Worm (Caenorhabditis elegans) whole organism, early embryonic: Measurements from ENCODE around the gene cal-7.

Experiments used
- ama-1 ChIP-seq: fragments of 150-350 bp; optimal IDR thresholded peaks from 2 replicates; lab custom pipeline; 2014
- flt-1 ChIP-seq: fragments of 200-800 bp; sonication (Bioruptor generic); IDR thresholded peaks from 2 replicates; pipeline ENCODE4 v1.3.6; 2022; ENCODE audit warnings: missing genetic modification characterization, missing compliant biosample characterization
- hnd-1 ChIP-seq: sonication (generic microtip); optimal IDR thresholded peaks from 2 replicates; lab custom pipeline; 2016; ENCODE audit warnings: missing genetic modification characterization, missing compliant biosample characterization
- tbx-37 ChIP-seq: fragments of 200-800 bp; sonication (Bioruptor generic); conservative IDR thresholded peaks from 2 replicates; pipeline ENCODE4 v1.3.6; 2022; ENCODE audit warnings: missing genetic modification reagents, missing genetic modification characterization, missing compliant biosample characterization

ce11 chrV:9764552-9764951 lies 30.6 kb downstream of the cal-7 start:
- no peak for TF ChIP-seq flt-1 (GFP tag; lab: Robert Waterston, UW)
- TF ChIP-seq hnd-1 (tag; lab: Kevin White, UChicago) = no peak
- no peak for TF ChIP-seq tbx-37 (GFP tag; lab: Robert Waterston, UW)
- no peak for TF ChIP-seq ama-1
